Fruit fly (Drosophila melanogaster) whole organism, adult: ENCODE measurements around the gene CG10097.

Experiments used
- CG12768 ChIP-seq: fragments of 200-800 bp; sonication (Bioruptor generic); optimal IDR thresholded peaks from 2 replicates; lab custom pipeline; 2017; ENCODE audit warnings: missing biosample characterization, missing genetic modification characterization, mild to moderate bottlenecking, moderate library complexity, missing genetic modification reagents
- CG33017 ChIP-seq: fragments of 200-800 bp; sonication (Bioruptor generic); optimal IDR thresholded peaks from 2 replicates; lab custom pipeline; 2018; ENCODE audit warnings: missing biosample characterization, mild to moderate bottlenecking, missing genetic modification characterization, moderate library complexity
- bab1 ChIP-seq: fragments of 200-800 bp; sonication (Bioruptor generic); optimal IDR thresholded peaks from 3 replicates; lab custom pipeline; 2019; ENCODE audit warnings: missing biosample characterization, mild to moderate bottlenecking, missing genetic modification characterization, moderate library complexity

dm6 chr3R:12386965-12387364 is 8.8 kb downstream of the CG10097 start, which contains the start of gene CG33098:
- TF ChIP-seq bab1 (GFP tag; lab: Kevin White, UChicago) (no peak), CG33017 (tag; lab: Kevin White, UChicago) (no peak), CG12768 (no peak)
